Fruit fly (Drosophila melanogaster): ENCODE measurements around the gene PH4alphaSG1.
A peak's percentile ranks its signal among the peaks of the same experiment; 100 is the strongest.

Gene PH4alphaSG1

DNA sequence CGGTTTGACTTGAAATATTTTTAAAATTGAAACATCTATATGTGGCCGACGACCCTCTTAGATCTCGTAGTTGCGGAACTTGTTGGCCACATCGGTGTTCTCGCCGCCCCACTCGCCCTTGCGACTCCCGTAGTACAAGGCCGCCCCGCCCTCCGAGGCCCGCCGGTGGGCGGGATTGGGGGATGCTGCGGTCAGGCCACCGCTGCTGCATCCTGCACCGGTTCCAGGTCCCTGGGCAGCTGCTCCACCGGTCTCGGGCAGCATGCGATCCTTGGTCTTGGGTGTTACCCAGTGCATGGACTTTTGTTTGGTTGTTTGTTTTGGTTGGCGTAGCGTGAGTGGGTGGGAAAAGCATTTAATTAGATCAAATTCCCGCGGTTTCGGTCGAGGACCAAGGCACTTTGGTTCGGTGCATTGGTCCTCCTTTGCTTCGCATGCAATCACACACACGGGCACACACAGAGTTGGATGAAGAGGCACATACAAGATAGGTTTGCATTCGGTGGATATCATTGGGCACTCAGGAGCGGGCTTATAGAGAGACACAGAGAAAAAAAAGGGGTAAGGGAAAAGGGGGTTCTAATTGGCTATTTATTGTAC lies 12.9 kb upstream of the PH4alphaSG1 start:
- no peak for TF ChIP-seq pdm3 (GFP tag; optimal IDR thresholded peaks at IDR 0.05)
- no peak for TF ChIP-seq spab (GFP tag; optimal IDR thresholded peaks at IDR 0.05)
- TF ChIP-seq Sox102F (GFP tag; optimal IDR thresholded peaks at IDR 0.05) = no peak
- TF ChIP-seq CG8632 (GFP tag; optimal IDR thresholded peaks at IDR 0.05) = no peak
- no peak for TF ChIP-seq CG15336 (GFP tag; IDR thresholded peaks at IDR 0.05)
- TF ChIP-seq CG8319 (GFP tag; optimal IDR thresholded peaks at IDR 0.05) = no peak
- no peak for TF ChIP-seq CG11762 (GFP tag; optimal IDR thresholded peaks at IDR 0.05; ENCODE audit: insufficient read depth)
- no peak for TF ChIP-seq CG10669 (GFP tag; optimal IDR thresholded peaks at IDR 0.05)

DNA sequence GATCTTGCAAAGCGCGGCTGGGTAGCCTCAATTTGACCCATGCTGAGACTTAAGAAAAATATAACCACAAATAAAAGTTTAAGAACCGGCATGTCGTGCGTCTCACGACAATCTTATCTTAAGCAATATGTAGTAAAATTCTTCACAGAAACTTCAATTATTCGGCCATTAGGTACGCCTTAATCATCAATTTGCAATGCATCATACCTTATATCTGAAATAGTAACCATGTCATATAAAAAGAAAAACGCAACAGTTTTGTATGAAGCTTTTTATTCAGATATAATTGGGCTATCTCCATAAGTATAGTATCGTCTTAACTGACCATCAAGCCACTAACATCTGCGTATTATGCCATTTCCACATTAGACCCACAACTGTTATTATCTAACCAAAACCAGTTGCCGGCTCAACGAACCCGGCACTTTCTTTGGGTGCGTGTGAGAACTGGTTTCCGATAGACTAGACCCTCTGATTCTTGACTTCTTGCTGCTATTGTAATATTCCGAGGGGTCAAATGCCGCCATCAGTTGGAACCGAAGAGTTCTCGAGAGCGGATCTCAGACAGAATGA lies 8.9 kb upstream of the PH4alphaSG1 start, which contains the start of the genes CG31524 and CG9698:
Gene CG31524, minus strand, starts transcription at position 101 of the 573 bp plus-strand sequence.
Gene CG9698, plus strand, starts transcription at position 523 of the 573 bp plus-strand sequence.
- no peak for TF ChIP-seq fd59A (GFP tag; optimal IDR thresholded peaks at IDR 0.05)
- TF ChIP-seq Sox15 (GFP tag; optimal IDR thresholded peaks at IDR 0.05) = no peak
- no peak for TF ChIP-seq Lpt (GFP tag; optimal IDR thresholded peaks at IDR 0.05)
- no peak for TF ChIP-seq CG34406 (GFP tag; optimal IDR thresholded peaks at IDR 0.05)
- no peak for TF ChIP-seq Met (GFP tag; optimal IDR thresholded peaks at IDR 0.05)
- TF ChIP-seq svp (GFP tag) = peak; percentile 1
- no peak for TF ChIP-seq CG9139 (GFP tag; optimal IDR thresholded peaks at IDR 0.05)

DNA sequence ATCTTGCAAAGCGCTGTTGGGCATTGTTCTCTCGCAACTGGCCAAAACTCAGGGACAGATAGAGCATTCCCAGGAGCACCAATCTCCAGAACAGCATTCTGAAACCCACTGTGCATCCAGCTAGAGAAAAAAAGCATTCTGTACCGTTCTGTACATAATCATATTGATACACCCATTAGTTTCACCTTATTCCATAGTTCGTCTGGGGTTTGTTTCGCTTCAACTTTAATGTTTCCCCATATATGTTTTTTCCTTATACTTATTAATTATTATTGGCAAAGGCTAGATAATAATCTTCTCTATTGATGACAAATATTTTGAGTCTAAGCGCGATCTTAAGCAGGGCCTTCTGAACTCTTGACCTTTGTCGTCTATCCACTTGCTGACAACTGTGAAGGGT lies 6.7 kb upstream of the PH4alphaSG1 start, which contains the start of gene PH4alphaNE2:
Gene PH4alphaNE2, minus strand, starts transcription at position 101 of the 400 bp plus-strand sequence.
- TF ChIP-seq Eip75B (GFP tag; optimal IDR thresholded peaks at IDR 0.05) (no peak), Hr39 (GFP tag; optimal IDR thresholded peaks at IDR 0.05) (no peak), eg (GFP tag; IDR thresholded peaks at IDR 0.05) (no peak), CG1621 (tag; optimal IDR thresholded peaks at IDR 0.05) (no peak), dac (GFP tag; optimal IDR thresholded peaks at IDR 0.05) (no peak), Hr38 (GFP tag; optimal IDR thresholded peaks at IDR 0.05) (no peak), Eip93F (GFP tag; optimal IDR thresholded peaks at IDR 0.05) (no peak), CG8319 (GFP tag; optimal IDR thresholded peaks at IDR 0.05) (no peak), Gug (GFP tag; IDR thresholded peaks at IDR 0.05) (no peak), dsx (GFP tag; optimal IDR thresholded peaks at IDR 0.05; ENCODE audit: poor library complexity, severe bottlenecking) (no peak)

DNA sequence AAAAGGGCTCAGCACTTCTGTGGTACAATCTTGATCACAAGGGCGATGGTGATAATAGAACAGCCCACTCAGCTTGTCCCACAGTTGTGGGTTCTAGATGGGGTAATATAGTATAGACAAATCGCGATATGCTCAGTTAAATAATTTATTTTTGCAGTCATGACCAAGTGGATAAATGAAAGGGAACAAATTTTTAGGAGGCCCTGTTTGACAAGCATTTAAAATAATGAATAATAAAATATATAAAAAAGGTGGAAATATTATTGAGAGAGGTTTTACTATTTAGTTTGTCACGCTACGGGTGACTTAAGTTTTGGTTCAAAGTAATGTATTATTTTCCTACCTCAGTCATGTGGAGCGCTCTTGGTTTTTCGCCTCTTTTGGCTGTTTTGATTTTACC lies 2.3 kb upstream of the PH4alphaSG1 start, which contains the start of gene CG34041:
Gene CG34041, plus strand, starts transcription at position 301 of the 400 bp plus-strand sequence.
- no peak for TF ChIP-seq ss (GFP tag; optimal IDR thresholded peaks at IDR 0.05)
- TF ChIP-seq fkh (GFP tag; optimal IDR thresholded peaks at IDR 0.05) = no peak
- no peak for TF ChIP-seq CG10669 (GFP tag; optimal IDR thresholded peaks at IDR 0.05)
- TF ChIP-seq CG7368 (GFP tag; optimal IDR thresholded peaks at IDR 0.05) = no peak
- no peak for TF ChIP-seq CG8119 (GFP tag; IDR thresholded peaks at IDR 0.05)
- TF ChIP-seq achi (GFP tag; optimal IDR thresholded peaks at IDR 0.05) = no peak
- no peak for TF ChIP-seq CG8632 (GFP tag; optimal IDR thresholded peaks at IDR 0.05)
- TF ChIP-seq CG9139 (GFP tag; optimal IDR thresholded peaks at IDR 0.05) = no peak
- no peak for TF ChIP-seq salr (GFP tag; optimal IDR thresholded peaks at IDR 0.05)
- no peak for TF ChIP-seq net (GFP tag; optimal IDR thresholded peaks at IDR 0.05)
- no peak for TF ChIP-seq CG6808 (GFP tag; optimal IDR thresholded peaks at IDR 0.05)

DNA sequence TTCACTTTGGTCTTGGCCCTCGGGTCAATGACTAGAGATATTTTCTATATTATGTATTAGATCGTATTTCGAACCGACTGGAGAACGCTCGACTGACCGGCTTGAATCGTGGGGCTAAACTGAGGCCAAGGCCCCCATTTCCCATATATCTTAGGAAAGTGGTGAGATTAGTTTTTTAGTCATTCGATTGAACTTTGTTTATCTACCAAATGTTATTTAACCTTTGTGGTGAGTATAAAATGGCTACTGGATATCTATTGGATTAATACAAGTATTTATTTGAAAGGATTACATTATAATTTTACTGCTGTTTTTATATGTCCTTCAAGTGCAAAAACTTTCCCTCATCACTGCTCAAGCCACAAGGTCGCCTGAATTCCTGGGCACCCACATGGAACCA lies 2.1 kb downstream of the PH4alphaSG1 start, which contains the start of gene CG31371:
Gene CG31371, minus strand, starts transcription at position 101 of the 400 bp plus-strand sequence.
- TF ChIP-seq Hr4 (GFP tag; optimal IDR thresholded peaks at IDR 0.05) = no peak
- TF ChIP-seq fkh (GFP tag; optimal IDR thresholded peaks at IDR 0.05) = no peak
- no peak for TF ChIP-seq CG11902 (GFP tag; optimal IDR thresholded peaks at IDR 0.05)
- no peak for TF ChIP-seq Eip78C (GFP tag)
- TF ChIP-seq Gug (GFP tag; IDR thresholded peaks at IDR 0.05) = no peak
- TF ChIP-seq Eip75B (GFP tag; optimal IDR thresholded peaks at IDR 0.05) = no peak
- no peak for TF ChIP-seq CG10669 (GFP tag; optimal IDR thresholded peaks at IDR 0.05)
- TF ChIP-seq eg (GFP tag; IDR thresholded peaks at IDR 0.05) = no peak
- no peak for TF ChIP-seq lz (GFP tag; optimal IDR thresholded peaks at IDR 0.05)
- TF ChIP-seq Hr39 (GFP tag; optimal IDR thresholded peaks at IDR 0.05) = no peak
- no peak for TF ChIP-seq salr (GFP tag; optimal IDR thresholded peaks at IDR 0.05)
